Worm (Caenorhabditis elegans) whole organism, L4 larva: Measurements from ENCODE around the gene F33G12.3.

Experiments used
- F10B5.3 ChIP-seq: sonication (generic microtip); optimal IDR thresholded peaks from 2 replicates; lab custom pipeline; 2016; ENCODE audit warnings: mild to moderate bottlenecking, missing genetic modification characterization, missing compliant biosample characterization
- F44E2.7 ChIP-seq: fragments of 200-800 bp; sonication (Bioruptor generic); IDR thresholded peaks from 2 replicates; pipeline ENCODE4 v2.1.2; 2022; ENCODE audit warnings: missing genetic modification characterization, missing compliant biosample characterization
- R02D3.7 ChIP-seq: fragments of 150-350 bp; sonication (generic microtip); optimal IDR thresholded peaks from 3 replicates; lab custom pipeline; 2014; ENCODE audit warnings: missing biosample characterization, missing genetic modification characterization
- ZK546.5 ChIP-seq, 2 experiments: sonication (generic microtip); optimal IDR thresholded peaks; 2 replicates each; lab custom pipeline; 2017; ENCODE audit warnings: missing biosample characterization in 2 of 2, missing genetic modification characterization in 2 of 2
- aly-2 ChIP-seq: sonication (generic microtip); optimal IDR thresholded peaks from 2 replicates; lab custom pipeline; 2018; ENCODE audit warnings: missing biosample characterization, missing genetic modification characterization
- daf-16 ChIP-seq, 3 experiments: sonication (generic microtip); optimal IDR thresholded peaks; 2 replicates each; lab custom pipeline; 2016 to 2017; ENCODE audit warnings: missing genetic modification characterization in 3 of 3, missing genetic modification reagents in 3 of 3, mild to moderate bottlenecking in 2 of 3, missing compliant biosample characterization in 2 of 3, missing biosample characterization in 1 of 3, moderate library complexity in 1 of 3
- dmd-6 ChIP-seq: fragments of 200-800 bp; sonication (Bioruptor generic); IDR thresholded peaks from 2 replicates; pipeline ENCODE4 v1.3.6; 2022; ENCODE audit warnings: missing genetic modification reagents, missing genetic modification characterization, missing compliant biosample characterization
- dmd-8 ChIP-seq: fragments of 200-800 bp; sonication (Bioruptor generic); IDR thresholded peaks from 2 replicates; pipeline ENCODE4 v1.3.6; 2022; ENCODE audit warnings: missing genetic modification characterization, missing compliant biosample characterization
- egl-27 ChIP-seq: sonication (generic microtip); optimal IDR thresholded peaks from 3 replicates; lab custom pipeline; 2017; ENCODE audit warnings: missing biosample characterization, missing genetic modification reagents, missing genetic modification characterization
- hlh-30 ChIP-seq: sonication (generic microtip); optimal IDR thresholded peaks from 2 replicates; lab custom pipeline; 2017; ENCODE audit warnings: antibody characterized with exemption, mild to moderate bottlenecking, missing genetic modification characterization, missing compliant biosample characterization; ENCODE audit not compliant: insufficient read depth
- lin-13 ChIP-seq: fragments of 150-350 bp; optimal IDR thresholded peaks from 2 replicates; lab custom pipeline; 2014; ENCODE audit warnings: missing biosample characterization, missing genetic modification reagents, missing genetic modification characterization
- madf-5 ChIP-seq, 2 experiments: fragments of 200-800 bp; sonication (Bioruptor generic); IDR thresholded peaks; 2 replicates each; pipeline ENCODE4 v1.3.6; 2022; ENCODE audit warnings: missing compliant biosample characterization in 2 of 2, missing genetic modification characterization in 2 of 2
- mep-1 ChIP-seq: fragments of 150-350 bp; sonication (generic microtip); optimal IDR thresholded peaks from 3 replicates; lab custom pipeline; 2014; ENCODE audit warnings: missing biosample characterization, missing genetic modification characterization
- mxl-2 ChIP-seq: fragments of 200-800 bp; sonication (Bioruptor generic); conservative IDR thresholded peaks from 2 replicates; pipeline ENCODE4 v1.3.6; 2022; ENCODE audit warnings: missing genetic modification reagents, missing genetic modification characterization, missing compliant biosample characterization
- nhr-102 ChIP-seq: sonication (generic microtip); optimal IDR thresholded peaks from 2 replicates; lab custom pipeline; 2016; ENCODE audit warnings: mild to moderate bottlenecking, missing genetic modification characterization, moderate library complexity, missing compliant biosample characterization
- nhr-11 ChIP-seq: fragments of 150-350 bp; optimal IDR thresholded peaks from 2 replicates; lab custom pipeline; 2014; ENCODE audit warnings: missing biosample characterization, missing genetic modification characterization
- nhr-237 ChIP-seq: sonication (generic microtip); optimal IDR thresholded peaks from 2 replicates; lab custom pipeline; 2017; ENCODE audit warnings: missing biosample characterization, missing genetic modification characterization
- nhr-6 ChIP-seq: fragments of 150-350 bp; optimal IDR thresholded peaks from 2 replicates; lab custom pipeline; 2014; ENCODE audit warnings: missing biosample characterization, missing genetic modification characterization
- pqm-1 ChIP-seq: sonication (generic microtip); optimal IDR thresholded peaks from 2 replicates; lab custom pipeline; 2017; ENCODE audit warnings: missing biosample characterization, missing genetic modification characterization
- rbr-2 ChIP-seq: sonication (generic microtip); optimal IDR thresholded peaks from 2 replicates; lab custom pipeline; 2016; ENCODE audit warnings: missing genotype, missing genetic modification characterization, missing compliant biosample characterization
- saeg-2 ChIP-seq: fragments of 200-800 bp; sonication (Bioruptor generic); IDR thresholded peaks from 2 replicates; pipeline ENCODE4 v1.3.6; 2022; ENCODE audit warnings: missing genetic modification reagents, missing genetic modification characterization, missing compliant biosample characterization
- unc-62 ChIP-seq, 3 experiments: fragments of 150-350 bp in 1 of 3; sonication (generic microtip); optimal IDR thresholded peaks in 2 of 3; peaks in 1 of 3; 1 replicate in 1 of 3; 2 replicates in 2 of 3; lab custom pipeline; 2014 to 2017; ENCODE audit warnings: missing biosample characterization in 3 of 3, missing genetic modification characterization in 3 of 3, missing genetic modification reagents in 3 of 3, missing genotype in 1 of 3
- zfp-2 ChIP-seq: sonication (generic microtip); optimal IDR thresholded peaks from 2 replicates; lab custom pipeline; 2016; ENCODE audit warnings: mild to moderate bottlenecking, missing genetic modification characterization, missing compliant biosample characterization
- zip-11 ChIP-seq: fragments of 200-800 bp; sonication (Bioruptor generic); IDR thresholded peaks from 2 replicates; pipeline ENCODE4 v1.3.6; 2022; ENCODE audit warnings: missing genetic modification characterization, missing compliant biosample characterization

Gene F33G12.3

ce11 chrII:4987257-4987656 is 46.6 kb downstream of the F33G12.3 start:
- TF ChIP-seq nhr-6 (tag; lab: Kevin White, UChicago) = no peak
- no peak for TF ChIP-seq zip-11 (GFP tag; lab: Robert Waterston, UW)
- TF ChIP-seq nhr-102 = no peak
- no peak for TF ChIP-seq F10B5.3 (tag; lab: Kevin White, UChicago)

ce11 chrII:4986664-4987063 is 47.2 kb downstream of the F33G12.3 start:
- TF ChIP-seq dmd-8 (GFP tag; lab: Robert Waterston, UW) (no peak), F10B5.3 (tag; lab: Kevin White, UChicago) (no peak), rbr-2 (tag; lab: Kevin White, UChicago) (no peak), saeg-2 (GFP tag; lab: Robert Waterston, UW) (no peak)

- TF ChIP-seq daf-16 (GFP tag; optimal IDR thresholded peaks at IDR 0.05; lab: Kevin White, UChicago) (no peak), daf-16 (tag; optimal IDR thresholded peaks at IDR 0.05; lab: Kevin White, UChicago) (no peak), dmd-6 (GFP tag; lab: Robert Waterston, UW) (peak; percentile 29; the same call in 1 of the 2 replicates), ZK546.5 (tag; optimal IDR thresholded peaks at IDR 0.05; lab: Kevin White, UChicago) (no peak), unc-62 (GFP tag; optimal IDR thresholded peaks at IDR 0.05 in 1 of 2; lab: Kevin White, UChicago) (peak in 1 of 2 experiments; percentile 95), unc-62 (tag; optimal IDR thresholded peaks at IDR 0.05; lab: Kevin White, UChicago) (no peak), nhr-237 (tag; lab: Kevin White, UChicago) (no peak), R02D3.7 (tag; lab: Kevin White, UChicago) (no peak), egl-27 (tag; lab: Kevin White, UChicago) (no peak), madf-5 (GFP tag; IDR thresholded peaks at IDR 0.05; lab: Robert Waterston, UW) (no peak), mxl-2 (no peak), hlh-30 (tag; lab: Kevin White, UChicago) (peak; percentile 63), F44E2.7 (GFP tag; lab: Robert Waterston, UW) (no peak), nhr-11 (tag; lab: Kevin White, UChicago) (no peak), aly-2 (tag; lab: Kevin White, UChicago) (no peak), mep-1 (tag; lab: Kevin White, UChicago) (no peak)
Measured at ce11 chrII:4985961-4986503, 47.8 kb downstream of the F33G12.3 start.

- TF ChIP-seq lin-13 (GFP tag; lab: Kevin White, UChicago) (no peak), zfp-2 (tag; lab: Kevin White, UChicago) (no peak), pqm-1 (tag; lab: Kevin White, UChicago) (peak; percentile 15), daf-16 (GFP tag; optimal IDR thresholded peaks at IDR 0.05; lab: Kevin White, UChicago) (no peak), daf-16 (tag; optimal IDR thresholded peaks at IDR 0.05; lab: Kevin White, UChicago) (peak; percentile 45)
Measured at ce11 chrII:4984151-4984550, 49.7 kb downstream of the F33G12.3 start.
